Worm (Caenorhabditis elegans): ENCODE results near the gene pst-2.
A peak's percentile ranks its signal among the peaks of the same experiment; 100 is the strongest.

The pst-2 gene

DNA sequence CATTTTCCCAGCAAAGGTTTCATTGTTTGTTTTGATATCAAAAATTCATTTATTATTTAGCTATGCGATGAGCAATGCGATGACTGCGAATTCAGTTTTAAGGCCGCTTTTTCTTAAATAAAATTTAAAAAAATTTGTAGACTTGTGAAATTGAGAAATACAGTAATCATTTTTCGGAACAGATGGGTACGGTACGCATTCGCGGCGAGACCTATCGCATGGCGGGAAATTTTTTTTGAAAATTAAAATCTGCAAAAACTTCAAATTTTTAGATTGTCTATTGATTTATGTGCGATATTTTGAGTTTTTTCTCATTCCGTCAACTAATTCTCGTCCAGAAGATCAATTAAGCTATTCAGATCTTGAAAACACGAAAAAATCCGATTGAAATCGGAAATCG lies 16.7 kb upstream of the pst-2 start (continued):
- TF ChIP-seq hmg-1.2 (GFP tag; IDR thresholded peaks at IDR 0.05) (peak; percentile 59; the same call in 1 of the 2 replicates), hrde-1 (tag; optimal IDR thresholded peaks at IDR 0.05; ENCODE audit: borderline replicate concordance) (peak; percentile 56), pha-4 (tag; optimal IDR thresholded peaks at IDR 0.05) (no peak), ztf-6 (GFP tag; IDR thresholded peaks at IDR 0.05) (no peak), lin-40 (tag; optimal IDR thresholded peaks at IDR 0.05) (no peak), sptf-2 (GFP tag; optimal IDR thresholded peaks at IDR 0.05) (no peak), tlf-1 (GFP tag; optimal IDR thresholded peaks at IDR 0.05) (peak; percentile 82), ztf-3 (GFP tag; optimal IDR thresholded peaks at IDR 0.05) (no peak), madf-6 (GFP tag; IDR thresholded peaks at IDR 0.05) (peak; percentile 100), K12H6.12 (tag; optimal IDR thresholded peaks at IDR 0.05) (no peak), C17E4.6 (GFP tag; IDR thresholded peaks at IDR 0.05) (peak; percentile 71; the same call in 1 of the 2 replicates), nfyb-1 (GFP tag; IDR thresholded peaks at IDR 0.05) (no peak), nhr-27 (tag; optimal IDR thresholded peaks at IDR 0.05) (no peak), F52B5.7 (tag; optimal IDR thresholded peaks at IDR 0.05) (no peak), ccch-3 (GFP tag; optimal IDR thresholded peaks at IDR 0.05) (no peak), F33H1.4 (GFP tag; IDR thresholded peaks at IDR 0.05) (peak; percentile 99), T07F8.4 (tag; optimal IDR thresholded peaks at IDR 0.05) (no peak), ceh-100 (GFP tag; IDR thresholded peaks at IDR 0.05) (peak; percentile 39), ztf-22 (GFP tag; optimal IDR thresholded peaks at IDR 0.05) (no peak), sdz-38 (tag; optimal IDR thresholded peaks at IDR 0.05) (no peak), F49E8.2 (tag; optimal IDR thresholded peaks at IDR 0.05; ENCODE audit: insufficient read depth) (peak; percentile 90)

DNA sequence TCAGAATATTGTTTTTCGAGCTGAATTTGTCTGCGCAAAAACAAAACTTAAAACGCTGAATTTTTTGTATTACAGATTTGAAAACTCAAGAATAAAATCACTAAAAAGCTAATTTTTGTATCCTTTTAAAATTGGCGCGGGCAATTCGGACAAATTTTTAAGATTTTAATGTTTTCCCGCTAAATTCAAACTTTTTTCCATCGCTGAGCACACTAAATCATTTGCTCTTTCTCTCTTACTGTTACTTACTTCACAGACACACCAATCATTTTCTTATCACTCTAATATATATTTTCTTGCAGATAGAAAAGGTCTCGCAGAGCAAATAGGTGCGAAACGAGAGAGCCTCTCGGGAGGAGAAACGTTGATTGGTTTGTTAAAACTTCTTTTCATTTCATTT lies 16.3 kb upstream of the pst-2 start, which contains the start of gene par-3:
TSS of gene par-3 (plus strand) at position 301 of the 400 bp plus-strand sequence.
- TF ChIP-seq nhr-80 (tag; optimal IDR thresholded peaks at IDR 0.05), result peak; percentile 15
- no peak for TF ChIP-seq zim-3 (tag; optimal IDR thresholded peaks at IDR 0.05)

DNA sequence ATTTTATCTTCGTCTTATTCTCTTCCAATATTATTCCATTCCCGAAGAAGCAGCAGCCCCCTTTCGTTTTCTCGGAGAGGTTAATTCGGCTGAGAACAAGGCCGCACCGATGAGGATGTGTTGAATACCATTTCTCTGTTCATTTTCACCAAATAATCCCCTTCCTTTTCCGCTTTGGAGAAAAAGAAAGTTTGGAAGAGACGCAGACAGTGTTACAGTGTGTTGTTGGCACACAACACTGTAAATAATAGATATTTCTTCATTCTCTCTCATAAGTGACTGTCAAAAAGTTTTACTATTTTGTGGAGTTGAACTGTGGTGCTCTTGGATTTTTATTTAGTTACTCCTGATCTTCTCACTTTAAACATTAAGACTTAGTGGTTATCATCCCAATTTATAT lies 15.0 kb upstream of the pst-2 start:
- TF ChIP-seq hsf-1 (GFP tag; IDR thresholded peaks at IDR 0.05), result no peak
- no peak for TF ChIP-seq mes-4 (tag; optimal IDR thresholded peaks at IDR 0.05)
- TF ChIP-seq F57A8.1 (GFP tag; optimal IDR thresholded peaks at IDR 0.05), result no peak
- TF ChIP-seq let-607 (tag; optimal IDR thresholded peaks at IDR 0.05), result no peak
- TF ChIP-seq cebp-2 (GFP tag; IDR thresholded peaks at IDR 0.05), result no peak
- TF ChIP-seq ztf-3 (GFP tag; optimal IDR thresholded peaks at IDR 0.05), result no peak
- TF ChIP-seq T26A5.8 (tag; optimal IDR thresholded peaks at IDR 0.05), result no peak
- no peak for TF ChIP-seq xnd-1 (tag; optimal IDR thresholded peaks at IDR 0.05)
- no peak for TF ChIP-seq K11D2.4 (GFP tag; IDR thresholded peaks at IDR 0.05)
- TF ChIP-seq snpc-3.4 (tag; optimal IDR thresholded peaks at IDR 0.05), result no peak
- TF ChIP-seq Y67H2A.10 (GFP tag; conservative IDR thresholded peaks at IDR 0.05), result no peak
- no peak for TF ChIP-seq ccch-3 (GFP tag; optimal IDR thresholded peaks at IDR 0.05)
- TF ChIP-seq somi-1 (GFP tag; optimal IDR thresholded peaks at IDR 0.05), result no peak

DNA sequence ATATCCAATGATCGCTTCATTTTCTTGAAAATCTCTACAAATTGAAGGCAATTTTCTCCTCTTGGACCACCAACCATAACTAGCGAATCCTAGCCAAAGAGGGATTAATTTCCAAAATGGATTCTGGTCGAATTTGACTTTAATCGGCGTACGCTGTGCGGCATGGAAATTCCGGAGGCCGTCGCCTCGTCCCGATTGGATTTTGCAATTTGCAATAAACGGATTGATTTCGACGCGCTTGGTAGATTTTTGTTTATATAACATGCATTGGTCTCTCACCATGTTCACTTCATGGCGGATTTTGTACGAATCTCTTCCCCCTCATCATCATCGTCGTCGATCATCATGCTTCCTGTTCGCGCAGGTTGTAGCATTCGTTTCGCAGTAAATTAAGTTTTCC lies 14.5 kb upstream of the pst-2 start:
- TF ChIP-seq F39B2.1 (GFP tag; IDR thresholded peaks at IDR 0.05) (no peak), aptf-2 (GFP tag; conservative IDR thresholded peaks at IDR 0.05) (no peak), nhr-179 (tag; optimal IDR thresholded peaks at IDR 0.05) (no peak), pha-4 (tag; optimal IDR thresholded peaks at IDR 0.05) (no peak), nhr-90 (tag; optimal IDR thresholded peaks at IDR 0.05) (no peak)
